Worm (Caenorhabditis elegans): ENCODE data around the gene K02F6.4.
"Not testable (repeated sequence)": the region's sequence is repeated elsewhere in the genome, so short reads cannot be mapped to it uniquely, and the experiment has no call there.

DNA sequence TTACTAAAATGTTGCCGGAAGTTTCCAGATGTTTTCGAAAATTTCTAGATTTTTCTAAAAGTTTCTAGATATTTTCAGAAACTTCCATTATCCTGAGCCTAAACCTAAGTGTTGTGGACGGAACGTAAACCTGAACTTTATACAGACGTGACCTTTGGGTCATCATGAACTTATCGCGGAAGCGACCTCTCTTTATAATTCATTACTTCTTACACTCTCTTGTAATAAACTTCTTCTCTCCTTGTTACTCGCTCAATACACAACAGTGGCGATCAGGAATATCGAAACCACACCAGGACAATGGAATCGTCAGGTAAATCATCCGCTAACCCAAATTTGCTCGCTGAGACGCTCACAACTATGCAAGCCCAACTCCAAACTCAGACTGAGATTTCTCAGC, 15.4 kb downstream of the K02F6.4 start, which contains the start of gene K02F6.1:
- TF ChIP-seq him-1, dao-5 (tag; optimal IDR thresholded peaks at IDR 0.05): not testable (repeated sequence)

All from whole organism, L4/young adult.